Worm (Caenorhabditis elegans) whole organism, L3 larva: ENCODE results near the gene F46G11.4.

Experiments
- ceh-9 ChIP-seq: sonication (generic microtip); optimal IDR thresholded peaks from 2 replicates; lab custom pipeline; 2018; ENCODE audit warnings: missing biosample characterization, missing genetic modification characterization
- daf-12 ChIP-seq: fragments of 150-350 bp; optimal IDR thresholded peaks from 2 replicates; lab custom pipeline; 2014; ENCODE audit warnings: missing biosample characterization, missing genetic modification reagents, missing genetic modification characterization
- egl-27 ChIP-seq: sonication (generic microtip); optimal IDR thresholded peaks from 4 replicates; lab custom pipeline; 2017; ENCODE audit warnings: missing biosample characterization, missing genetic modification reagents, missing genetic modification characterization
- eor-1 ChIP-seq, 2 experiments: fragments of 150-350 bp; optimal IDR thresholded peaks; 2 replicates each; lab custom pipeline; 2014 to 2018; ENCODE audit warnings: missing biosample characterization in 2 of 2, missing genetic modification characterization in 2 of 2
- fkh-2 ChIP-seq: fragments of 150-350 bp; optimal IDR thresholded peaks from 2 replicates; lab custom pipeline; 2014; ENCODE audit warnings: missing biosample characterization, missing genetic modification reagents, missing genetic modification characterization
- lin-39 ChIP-seq: fragments of 150-350 bp; optimal IDR thresholded peaks from 2 replicates; lab custom pipeline; 2018; ENCODE audit warnings: missing biosample characterization, missing genetic modification reagents, missing genetic modification characterization
- nfya-1 ChIP-seq: sonication (generic microtip); optimal IDR thresholded peaks from 2 replicates; lab custom pipeline; 2017; ENCODE audit warnings: missing genetic modification characterization, mild to moderate bottlenecking, missing compliant biosample characterization, antibody characterized with exemption, moderate library complexity; ENCODE audit not compliant: insufficient read depth
- nhr-11 ChIP-seq: fragments of 150-350 bp; optimal IDR thresholded peaks from 2 replicates; lab custom pipeline; 2014; ENCODE audit warnings: missing biosample characterization, missing genetic modification characterization
- nhr-12 ChIP-seq: fragments of 150-350 bp; optimal IDR thresholded peaks from 2 replicates; lab custom pipeline; 2014; ENCODE audit warnings: missing biosample characterization, missing genetic modification characterization
- nhr-23 ChIP-seq: fragments of 150-350 bp; optimal IDR thresholded peaks from 2 replicates; lab custom pipeline; 2014; ENCODE audit warnings: missing biosample characterization, missing genetic modification reagents, missing genetic modification characterization
- nhr-25 ChIP-seq: sonication (generic microtip); optimal IDR thresholded peaks from 2 replicates; lab custom pipeline; 2017; ENCODE audit warnings: missing biosample characterization, missing genetic modification characterization
- nhr-28 ChIP-seq: fragments of 150-350 bp; optimal IDR thresholded peaks from 2 replicates; lab custom pipeline; 2014; ENCODE audit warnings: missing biosample characterization, missing genetic modification characterization
- pqm-1 ChIP-seq: fragments of 150-350 bp; optimal IDR thresholded peaks from 2 replicates; lab custom pipeline; 2017; ENCODE audit warnings: missing biosample characterization, missing genetic modification characterization, inconsistent platforms
- skn-1 ChIP-seq: fragments of 150-350 bp; optimal IDR thresholded peaks from 2 replicates; lab custom pipeline; 2014; ENCODE audit warnings: missing biosample characterization, missing genetic modification characterization
- snpc-4 ChIP-seq: fragments of 150-350 bp; optimal IDR thresholded peaks from 2 replicates; lab custom pipeline; 2014; ENCODE audit warnings: missing biosample characterization, missing genetic modification characterization
- tbx-2 ChIP-seq: sonication (generic microtip); optimal IDR thresholded peaks from 2 replicates; lab custom pipeline; 2016; ENCODE audit warnings: mild to moderate bottlenecking, missing genetic modification characterization, missing compliant biosample characterization
- zag-1 ChIP-seq: fragments of 150-350 bp; optimal IDR thresholded peaks from 2 replicates; lab custom pipeline; 2014; ENCODE audit warnings: missing biosample characterization, missing genetic modification characterization
- ztf-11 ChIP-seq: fragments of 150-350 bp; optimal IDR thresholded peaks from 2 replicates; lab custom pipeline; 2014; ENCODE audit warnings: missing biosample characterization, missing genetic modification characterization
- ztf-4 ChIP-seq: fragments of 150-350 bp; optimal IDR thresholded peaks from 2 replicates; lab custom pipeline; 2014; ENCODE audit warnings: missing biosample characterization, missing genetic modification characterization

F46G11.4 gene

DNA sequence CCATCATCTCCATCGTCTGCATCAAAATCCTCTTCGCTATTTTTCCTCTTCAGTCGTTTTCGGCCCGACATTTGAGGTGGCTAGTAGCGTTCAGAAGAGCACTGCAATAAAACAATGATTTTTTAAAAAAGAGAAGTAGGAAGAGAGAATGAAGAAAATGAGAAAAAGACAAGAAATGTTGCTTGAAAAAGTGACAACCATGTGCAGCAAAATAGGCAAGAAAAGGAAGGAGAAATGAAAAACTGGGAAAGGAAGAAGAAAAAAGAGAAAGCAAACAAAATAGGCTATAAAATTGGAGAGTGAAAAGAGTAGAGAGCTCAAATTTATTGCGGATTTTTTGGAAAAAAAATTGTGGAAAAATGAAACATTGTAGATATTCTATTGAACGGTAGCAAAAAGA lies 35.3 kb downstream of the F46G11.4 start, which contains the start of gene tag-294:
Gene tag-294 (minus strand): TSS at position 101 of the 400 bp plus-strand sequence.
- TF ChIP-seq eor-1 (tag; optimal IDR thresholded peaks at IDR 0.05; lab: Kevin White, UChicago) (no peak), ztf-4 (tag; lab: Kevin White, UChicago) (no peak), tbx-2 (no peak), nhr-25 (tag; lab: Kevin White, UChicago) (no peak), nhr-12 (tag; lab: Kevin White, UChicago) (no peak), nfya-1 (no peak), nhr-11 (tag; lab: Kevin White, UChicago) (no peak), nhr-28 (tag; lab: Kevin White, UChicago) (no peak), lin-39 (tag; lab: Kevin White, UChicago) (no peak), nhr-23 (tag; lab: Kevin White, UChicago) (no peak), skn-1 (tag; lab: Kevin White, UChicago) (no peak), ceh-9 (no peak), pqm-1 (tag; lab: Kevin White, UChicago) (no peak), daf-12 (tag; lab: Kevin White, UChicago) (no peak)

DNA sequence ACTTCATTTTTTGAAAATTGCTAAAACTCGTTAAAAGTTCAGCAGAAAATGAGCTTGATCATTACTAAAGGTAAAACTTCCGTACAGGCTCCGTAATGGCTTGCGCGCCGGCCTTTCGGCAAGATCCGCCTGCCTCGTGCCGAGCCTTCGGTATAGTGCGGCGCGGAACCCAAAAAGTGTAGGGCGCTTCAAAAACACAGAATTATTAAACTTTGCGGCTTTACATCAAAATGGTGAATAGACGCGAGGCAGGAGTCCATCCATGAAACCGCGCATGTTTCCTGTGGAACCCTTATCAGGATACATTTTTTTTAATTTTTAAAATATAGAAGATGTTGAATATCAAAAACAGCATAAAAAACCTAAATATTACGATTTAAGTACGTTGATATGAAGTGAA lies 45.4 kb downstream of the F46G11.4 start:
- TF ChIP-seq ztf-11 (tag; lab: Kevin White, UChicago) = no peak
- TF ChIP-seq daf-12 (tag; lab: Kevin White, UChicago) = no peak
- no peak for TF ChIP-seq fkh-2 (tag; lab: Kevin White, UChicago)
- no peak for TF ChIP-seq nhr-28 (tag; lab: Kevin White, UChicago)
- TF ChIP-seq nhr-25 (tag; lab: Kevin White, UChicago) = no peak
- no peak for TF ChIP-seq snpc-4 (tag; lab: Kevin White, UChicago)
- TF ChIP-seq skn-1 (tag; lab: Kevin White, UChicago) = no peak
- no peak for TF ChIP-seq zag-1 (tag; lab: Kevin White, UChicago)
- no peak for TF ChIP-seq egl-27
